Fruit fly (Drosophila melanogaster) whole organism, embryonic: ENCODE measurements around the gene Rnmt.

Source experiments
- B-H1 ChIP-seq: fragments of 200-800 bp; sonication (Bioruptor generic); IDR thresholded peaks from 3 replicates; pipeline ENCODE4 v1.3.6; 2022; ENCODE audit warnings: missing biosample characterization, missing genetic modification characterization
- CG11247 ChIP-seq: fragments of 200-800 bp; sonication (Bioruptor generic); IDR thresholded peaks from 2 replicates; pipeline ENCODE4 v1.3.6; 2022; ENCODE audit warnings: missing biosample characterization, missing genetic modification characterization
- CG14860 ChIP-seq: fragments of 200-800 bp; sonication (Bioruptor generic); IDR thresholded peaks from 3 replicates; pipeline ENCODE4 v1.3.6; 2022; ENCODE audit warnings: missing biosample characterization, missing genetic modification characterization; ENCODE audit not compliant: partially characterized antibody
- CG14965 ChIP-seq: fragments of 200-800 bp; sonication (Bioruptor generic); optimal IDR thresholded peaks from 2 replicates; lab custom pipeline; 2016; ENCODE audit warnings: missing biosample characterization, missing genetic modification characterization, borderline replicate concordance
- CG15269 ChIP-seq: fragments of 200-800 bp; sonication (Bioruptor generic); optimal IDR thresholded peaks from 2 replicates; lab custom pipeline; 2018; ENCODE audit warnings: missing biosample characterization, mild to moderate bottlenecking, missing genetic modification characterization, moderate library complexity
- CG1529 ChIP-seq: fragments of 200-800 bp; sonication (Bioruptor generic); optimal IDR thresholded peaks from 3 replicates; lab custom pipeline; 2018; ENCODE audit warnings: missing biosample characterization, missing genetic modification characterization
- CG1602 ChIP-seq: fragments of 200-800 bp; sonication (Bioruptor generic); optimal IDR thresholded peaks from 3 replicates; lab custom pipeline; 2016; ENCODE audit warnings: missing biosample characterization, missing genetic modification characterization
- CG18011 ChIP-seq: fragments of 200-800 bp; sonication (Bioruptor generic); optimal IDR thresholded peaks from 2 replicates; lab custom pipeline; 2017; ENCODE audit warnings: missing biosample characterization, missing genetic modification characterization, mild to moderate bottlenecking, moderate library complexity, missing genotype
- CG18599 ChIP-seq: fragments of 200-800 bp; sonication (Bioruptor generic); optimal IDR thresholded peaks from 3 replicates; lab custom pipeline; 2017; ENCODE audit warnings: missing biosample characterization, missing genetic modification characterization, mild to moderate bottlenecking, moderate library complexity, missing genetic modification reagents
- CG2678 ChIP-seq: fragments of 200-800 bp; sonication (Bioruptor generic); optimal IDR thresholded peaks from 3 replicates; lab custom pipeline; 2019; ENCODE audit warnings: missing biosample characterization, mild to moderate bottlenecking, missing genetic modification characterization, moderate library complexity
- CG3065 ChIP-seq: fragments of 200-800 bp; sonication (Bioruptor generic); optimal IDR thresholded peaks from 2 replicates; lab custom pipeline; 2016; ENCODE audit warnings: missing biosample characterization, missing genetic modification characterization
- CG31441 ChIP-seq: fragments of 200-800 bp; sonication (Bioruptor generic); IDR thresholded peaks from 2 replicates; pipeline ENCODE4 v1.3.6; 2022; ENCODE audit warnings: missing biosample characterization, missing genetic modification characterization
- CG5953 ChIP-seq: fragments of 200-800 bp; sonication (Bioruptor generic); IDR thresholded peaks from 2 replicates; pipeline ENCODE4 v1.3.6; 2022; ENCODE audit warnings: missing biosample characterization, missing genetic modification characterization
- CG6654 ChIP-seq: fragments of 200-800 bp; sonication (Bioruptor generic); optimal IDR thresholded peaks from 2 replicates; lab custom pipeline; 2017; ENCODE audit warnings: missing biosample characterization, mild to moderate bottlenecking, missing genetic modification characterization
- CG7372 ChIP-seq: fragments of 200-800 bp; sonication (Bioruptor generic); IDR thresholded peaks from 2 replicates; pipeline ENCODE4 v1.3.6; 2022; ENCODE audit warnings: missing biosample characterization, missing genetic modification characterization
- CG8089 ChIP-seq: fragments of 200-800 bp; sonication (Bioruptor generic); optimal IDR thresholded peaks from 3 replicates; lab custom pipeline; 2016; ENCODE audit warnings: missing biosample characterization, missing genetic modification characterization
- CG8281 ChIP-seq: fragments of 200-800 bp; sonication (Bioruptor generic); optimal IDR thresholded peaks from 2 replicates; lab custom pipeline; 2018; ENCODE audit warnings: missing biosample characterization, mild to moderate bottlenecking, missing genetic modification characterization, moderate library complexity
- CG9609 ChIP-seq: fragments of 200-800 bp; sonication (Bioruptor generic); optimal IDR thresholded peaks from 3 replicates; lab custom pipeline; 2016; ENCODE audit warnings: missing biosample characterization, missing genetic modification characterization
- CTCF ChIP-seq: fragments of 200-800 bp; sonication (Bioruptor generic); optimal IDR thresholded peaks from 2 replicates; lab custom pipeline; 2017; ENCODE audit warnings: missing biosample characterization, mild to moderate bottlenecking, missing genetic modification characterization, moderate library complexity
- Camta ChIP-seq: fragments of 200-800 bp; sonication (Bioruptor generic); optimal IDR thresholded peaks from 2 replicates; lab custom pipeline; 2016; ENCODE audit warnings: missing biosample characterization, missing genetic modification characterization
- Gsc ChIP-seq: fragments of 200-800 bp; sonication (Bioruptor generic); IDR thresholded peaks from 2 replicates; pipeline ENCODE4 v1.3.6; 2022; ENCODE audit warnings: missing biosample characterization, missing genetic modification characterization
- HLH3B ChIP-seq: fragments of 200-800 bp; sonication (Bioruptor generic); IDR thresholded peaks from 2 replicates; pipeline ENCODE4 v1.3.6; 2022; ENCODE audit warnings: missing biosample characterization, missing genetic modification characterization
- Mad ChIP-seq: fragments of 200-800 bp; sonication (Bioruptor generic); optimal IDR thresholded peaks from 2 replicates; lab custom pipeline; 2016; ENCODE audit warnings: missing biosample characterization, missing genetic modification characterization
- Mrtf ChIP-seq: fragments of 200-800 bp; sonication (Bioruptor generic); IDR thresholded peaks from 3 replicates; pipeline ENCODE4 v1.3.6; 2022; ENCODE audit warnings: missing biosample characterization, missing genetic modification characterization
- Nf-YB ChIP-seq: fragments of 200-800 bp; sonication (Bioruptor generic); optimal IDR thresholded peaks from 3 replicates; lab custom pipeline; 2019; ENCODE audit warnings: missing biosample characterization, mild to moderate bottlenecking, missing genetic modification characterization, moderate library complexity
- Nf-YC ChIP-seq: fragments of 200-800 bp; optimal IDR thresholded peaks from 3 replicates; lab custom pipeline; 2019; ENCODE audit warnings: missing biosample characterization, mild to moderate bottlenecking, missing genetic modification characterization, moderate library complexity
- Optix ChIP-seq: fragments of 200-800 bp; sonication (Bioruptor generic); IDR thresholded peaks from 3 replicates; pipeline ENCODE4 v1.3.6; 2022; ENCODE audit warnings: missing biosample characterization, missing genetic modification characterization
- Ravus ChIP-seq: fragments of 200-800 bp; sonication (Bioruptor generic); IDR thresholded peaks from 2 replicates; pipeline ENCODE4 v1.3.6; 2022; ENCODE audit warnings: missing biosample characterization, missing genetic modification characterization
- Scr ChIP-seq: fragments of 200-800 bp; sonication (Bioruptor generic); IDR thresholded peaks from 2 replicates; pipeline ENCODE4 v1.3.6; 2022; ENCODE audit warnings: missing biosample characterization, missing genetic modification characterization; ENCODE audit not compliant: partially characterized antibody
- Side ChIP-seq: fragments of 200-800 bp; sonication (Bioruptor generic); optimal IDR thresholded peaks from 2 replicates; lab custom pipeline; 2016; ENCODE audit warnings: missing biosample characterization, missing genetic modification characterization
- Sox102F ChIP-seq: fragments of 200-800 bp; sonication (Bioruptor generic); optimal IDR thresholded peaks from 2 replicates; lab custom pipeline; 2018; ENCODE audit warnings: missing biosample characterization, mild to moderate bottlenecking, missing genetic modification characterization, moderate library complexity
- Vsx1 ChIP-seq: fragments of 200-800 bp; sonication (Bioruptor generic); optimal IDR thresholded peaks from 2 replicates; lab custom pipeline; 2017; ENCODE audit warnings: missing biosample characterization, mild to moderate bottlenecking, missing genetic modification characterization, missing genetic modification reagents
- croc ChIP-seq: fragments of 200-800 bp; sonication (Bioruptor generic); conservative IDR thresholded peaks from 3 replicates; pipeline ENCODE4 v1.3.6; 2022; ENCODE audit warnings: missing biosample characterization, missing genetic modification characterization
- crol ChIP-seq: fragments of 200-800 bp; sonication (Bioruptor generic); IDR thresholded peaks from 2 replicates; pipeline ENCODE4 v1.3.6; 2022; ENCODE audit warnings: missing biosample characterization, missing genetic modification characterization
- gcm ChIP-seq: fragments of 200-800 bp; sonication (Bioruptor generic); optimal IDR thresholded peaks from 2 replicates; lab custom pipeline; 2019; ENCODE audit warnings: missing biosample characterization, mild to moderate bottlenecking, missing genetic modification characterization, moderate library complexity
- gem ChIP-seq: fragments of 200-800 bp; sonication (Bioruptor generic); optimal IDR thresholded peaks from 2 replicates; lab custom pipeline; 2019; ENCODE audit warnings: missing biosample characterization, mild to moderate bottlenecking, missing genetic modification characterization, moderate library complexity
- ind ChIP-seq: fragments of 200-800 bp; sonication (Bioruptor generic); optimal IDR thresholded peaks from 3 replicates; lab custom pipeline; 2016; ENCODE audit warnings: missing biosample characterization, missing genetic modification characterization
- jumu ChIP-seq: fragments of 200-800 bp; sonication (Bioruptor generic); optimal IDR thresholded peaks from 3 replicates; lab custom pipeline; 2016; ENCODE audit warnings: missing biosample characterization, missing genetic modification characterization
- kah ChIP-seq: fragments of 200-800 bp; sonication (Bioruptor generic); optimal IDR thresholded peaks from 2 replicates; lab custom pipeline; 2018; ENCODE audit warnings: missing biosample characterization, mild to moderate bottlenecking, missing genetic modification characterization
- ken ChIP-seq: fragments of 200-800 bp; sonication (Bioruptor generic); IDR thresholded peaks from 3 replicates; pipeline ENCODE4 v1.3.6; 2022; ENCODE audit warnings: missing biosample characterization, missing genetic modification characterization
- kni ChIP-seq: fragments of 200-800 bp; sonication (Bioruptor generic); optimal IDR thresholded peaks from 3 replicates; lab custom pipeline; 2017; ENCODE audit warnings: mild to moderate bottlenecking, missing biosample characterization, missing genetic modification reagents, missing genetic modification characterization
- nau ChIP-seq: fragments of 200-800 bp; sonication (Bioruptor generic); optimal IDR thresholded peaks from 3 replicates; lab custom pipeline; 2017; ENCODE audit warnings: missing biosample characterization, mild to moderate bottlenecking, missing genetic modification characterization, missing genetic modification reagents
- phol ChIP-seq: fragments of 200-800 bp; sonication (Bioruptor generic); optimal IDR thresholded peaks from 3 replicates; lab custom pipeline; 2018; ENCODE audit warnings: missing biosample characterization, mild to moderate bottlenecking, missing genetic modification characterization, moderate library complexity
- ro ChIP-seq: fragments of 200-800 bp; sonication (Bioruptor generic); IDR thresholded peaks from 2 replicates; pipeline ENCODE4 v1.3.6; 2022; ENCODE audit warnings: missing biosample characterization, missing genetic modification characterization
- sim ChIP-seq: fragments of 200-800 bp; sonication (Bioruptor generic); IDR thresholded peaks from 2 replicates; pipeline ENCODE4 v1.3.6; 2022; ENCODE audit warnings: missing biosample characterization, missing genetic modification characterization
- sima ChIP-seq: fragments of 200-800 bp; sonication (Bioruptor generic); optimal IDR thresholded peaks from 2 replicates; lab custom pipeline; 2016; ENCODE audit warnings: missing biosample characterization, missing genetic modification characterization
- slou ChIP-seq: fragments of 200-800 bp; sonication (Bioruptor generic); optimal IDR thresholded peaks from 3 replicates; lab custom pipeline; 2016; ENCODE audit warnings: missing biosample characterization, missing genetic modification characterization
- vvl ChIP-seq: fragments of 200-800 bp; sonication (Bioruptor generic); IDR thresholded peaks from 2 replicates; pipeline ENCODE4 v1.3.6; 2022; ENCODE audit warnings: missing biosample characterization, missing genetic modification characterization
- wdn ChIP-seq: fragments of 200-800 bp; sonication (Bioruptor generic); IDR thresholded peaks from 2 replicates; pipeline ENCODE4 v1.3.6; 2022; ENCODE audit warnings: missing biosample characterization, missing genetic modification characterization

Rnmt gene

DNA sequence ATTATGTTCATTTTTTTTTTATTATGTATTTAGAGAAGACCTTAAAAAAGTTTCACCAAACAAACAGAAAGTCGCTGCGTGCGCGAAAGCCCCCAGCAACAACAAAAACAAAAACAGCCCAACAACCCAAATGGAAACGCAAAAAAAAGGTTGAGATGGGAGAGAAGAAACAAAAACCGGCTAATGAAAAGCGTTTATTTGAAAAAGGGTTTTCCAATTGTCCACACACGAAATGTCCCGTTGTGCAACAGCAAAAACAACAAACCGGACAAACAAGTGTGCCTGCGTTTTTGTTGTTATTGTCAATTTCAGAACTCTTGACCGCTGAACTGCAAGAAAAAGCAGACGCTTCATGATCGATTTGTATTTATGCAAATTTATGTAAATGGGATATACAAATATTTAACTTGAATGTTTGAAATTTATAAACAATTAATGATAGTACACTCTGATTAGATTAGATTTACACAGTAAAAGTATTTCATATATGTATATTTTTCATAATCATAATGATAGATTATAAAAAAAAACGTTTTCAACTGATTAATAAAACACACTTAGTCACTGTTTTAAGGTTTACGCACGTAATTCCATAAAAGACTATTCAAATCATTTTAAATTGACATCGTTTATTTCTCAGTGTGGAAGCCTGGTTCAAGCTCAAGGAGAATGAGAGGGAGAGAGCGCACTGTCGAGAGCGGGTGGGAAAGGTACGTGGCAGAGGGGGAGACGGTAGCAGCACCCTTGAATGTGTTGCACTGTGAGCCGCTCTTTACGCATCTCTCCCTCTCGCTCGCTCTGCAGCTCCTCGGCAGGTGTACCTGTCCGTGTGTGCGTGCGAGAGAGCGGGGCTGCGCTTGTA lies 46.9 kb downstream of the Rnmt start (continued):
- peak; percentile 63 for TF ChIP-seq HLH3B (GFP tag; lab: Robert Waterston, UW)
- peak; percentile 88 for TF ChIP-seq gem (tag; lab: Kevin White, UChicago)
- TF ChIP-seq CG18011 (GFP tag; lab: Kevin White, UChicago): no peak
- peak; percentile 74 for TF ChIP-seq CG18599 (GFP tag; lab: Kevin White, UChicago)
- TF ChIP-seq ind (GFP tag; lab: Kevin White, UChicago): peak; percentile 72
- TF ChIP-seq Vsx1 (GFP tag; lab: Kevin White, UChicago): peak; percentile 24
- TF ChIP-seq wdn (GFP tag; lab: Robert Waterston, UW): no peak
- TF ChIP-seq Gsc (GFP tag; lab: Robert Waterston, UW): no peak
- peak; percentile 69 for TF ChIP-seq CG1602 (GFP tag; lab: Kevin White, UChicago)
- no peak for TF ChIP-seq CG8089
- no peak for TF ChIP-seq Side (GFP tag; lab: Kevin White, UChicago)
- TF ChIP-seq CG14965: no peak
- peak; percentile 39 for TF ChIP-seq Mad (GFP tag; lab: Kevin White, UChicago)
- peak; percentile 55 for TF ChIP-seq CG8281 (tag; lab: Kevin White, UChicago)
- TF ChIP-seq B-H1 (GFP tag; lab: Robert Waterston, UW): peak; percentile 58; the same call in 2 of the 3 replicates
- peak; percentile 37 for TF ChIP-seq CG3065 (GFP tag; lab: Kevin White, UChicago)
- TF ChIP-seq CG9609: no peak
- TF ChIP-seq slou (GFP tag; lab: Kevin White, UChicago): peak; percentile 14
- TF ChIP-seq ro (GFP tag; lab: Robert Waterston, UW): no peak; the same call in 1 of the 2 replicates
- no peak; the same call in 1 of the 2 replicates for TF ChIP-seq sim (GFP tag; lab: Robert Waterston, UW)
- TF ChIP-seq CG5953 (GFP tag; lab: Robert Waterston, UW): peak; percentile 40
- TF ChIP-seq Ravus (GFP tag; lab: Robert Waterston, UW): peak; percentile 10; the same call in 1 of the 2 replicates
- TF ChIP-seq Nf-YC (tag; lab: Kevin White, UChicago): no peak
- peak; percentile 72; the same call in 1 of the 3 replicates for TF ChIP-seq ken (GFP tag; lab: Robert Waterston, UW)
- TF ChIP-seq CG15269 (tag; lab: Kevin White, UChicago): peak; percentile 72
- TF ChIP-seq vvl (GFP tag; lab: Robert Waterston, UW): peak; percentile 88
- no peak for TF ChIP-seq Optix (GFP tag; lab: Robert Waterston, UW)
- no peak; the same call in none of the 2 replicates for TF ChIP-seq CG11247 (GFP tag; lab: Robert Waterston, UW)
- TF ChIP-seq kni (GFP tag; lab: Kevin White, UChicago): no peak
- TF ChIP-seq phol (tag; lab: Kevin White, UChicago): peak; percentile 88
- TF ChIP-seq sima (GFP tag; lab: Kevin White, UChicago): no peak
- peak; percentile 56 for TF ChIP-seq nau
- peak; percentile 50; the same call in 1 of the 2 replicates for TF ChIP-seq CG7372 (GFP tag; lab: Robert Waterston, UW)
- TF ChIP-seq kah (GFP tag; lab: Kevin White, UChicago): peak; percentile 41
- peak; percentile 87 for TF ChIP-seq CG2678 (tag; lab: Kevin White, UChicago)
- TF ChIP-seq Mrtf: peak; percentile 68; the same call in 2 of the 3 replicates
- TF ChIP-seq crol (GFP tag; lab: Robert Waterston, UW): peak; percentile 97
- peak; percentile 89 for TF ChIP-seq CG31441
- peak; percentile 65 for TF ChIP-seq CG1529
- TF ChIP-seq gcm (GFP tag; lab: Kevin White, UChicago): peak; percentile 74
- TF ChIP-seq CG6654 (GFP tag; lab: Kevin White, UChicago): peak; percentile 44
- TF ChIP-seq Nf-YB: peak; percentile 71
- TF ChIP-seq CTCF: peak; percentile 31
- TF ChIP-seq Sox102F (GFP tag; lab: Kevin White, UChicago): peak; percentile 80
- TF ChIP-seq croc: peak; percentile 72
- TF ChIP-seq Scr (GFP tag; lab: Robert Waterston, UW): no peak
- TF ChIP-seq jumu (GFP tag; lab: Kevin White, UChicago): no peak
- peak; percentile 47 for TF ChIP-seq Camta (GFP tag; lab: Kevin White, UChicago)
- no peak for TF ChIP-seq CG14860 (GFP tag; lab: Robert Waterston, UW)
